Fruit fly (Drosophila melanogaster) whole organism, pupa: ENCODE results near the gene CG3368.

Experiments
- CG10348 ChIP-seq: fragments of 200-800 bp; sonication (Bioruptor generic); IDR thresholded peaks from 2 replicates; pipeline ENCODE4 v1.3.6; 2022; ENCODE audit warnings: missing biosample characterization, missing genetic modification characterization
- CG12605 ChIP-seq: fragments of 200-800 bp; sonication (Bioruptor generic); IDR thresholded peaks from 2 replicates; pipeline ENCODE4 v1.3.6; 2022; ENCODE audit warnings: missing biosample characterization, missing genetic modification characterization
- CG13204 ChIP-seq: fragments of 200-800 bp; sonication (Bioruptor generic); optimal IDR thresholded peaks from 2 replicates; lab custom pipeline; 2018; ENCODE audit warnings: missing biosample characterization, mild to moderate bottlenecking, missing genetic modification characterization, moderate library complexity
- CG14655 ChIP-seq: fragments of 200-800 bp; sonication (Bioruptor generic); optimal IDR thresholded peaks from 3 replicates; lab custom pipeline; 2017; ENCODE audit warnings: mild to moderate bottlenecking, missing biosample characterization, missing genetic modification reagents, missing genetic modification characterization
- CG15710 ChIP-seq: fragments of 200-800 bp; sonication (Bioruptor generic); optimal IDR thresholded peaks from 2 replicates; lab custom pipeline; 2018; ENCODE audit warnings: missing biosample characterization, mild to moderate bottlenecking, missing genetic modification characterization, moderate library complexity
- CG17806 ChIP-seq: fragments of 200-800 bp; sonication (Bioruptor generic); optimal IDR thresholded peaks from 2 replicates; lab custom pipeline; 2018; ENCODE audit warnings: missing biosample characterization, mild to moderate bottlenecking, missing genetic modification characterization, moderate library complexity
- CG32121 ChIP-seq: fragments of 200-800 bp; sonication (Bioruptor generic); IDR thresholded peaks from 2 replicates; pipeline ENCODE4 v1.3.6; 2022; ENCODE audit warnings: missing biosample characterization, missing genetic modification characterization
- CG34367 ChIP-seq: fragments of 200-800 bp; sonication (Bioruptor generic); optimal IDR thresholded peaks from 2 replicates; lab custom pipeline; 2018; ENCODE audit warnings: missing biosample characterization, mild to moderate bottlenecking, missing genetic modification characterization
- CG4496 ChIP-seq: fragments of 200-800 bp; sonication (Bioruptor generic); IDR thresholded peaks from 3 replicates; pipeline ENCODE4 v1.3.6; 2022; ENCODE audit warnings: missing biosample characterization, missing genetic modification characterization
- CG8159 ChIP-seq: fragments of 200-800 bp; sonication (Bioruptor generic); optimal IDR thresholded peaks from 3 replicates; lab custom pipeline; 2018; ENCODE audit warnings: missing biosample characterization, mild to moderate bottlenecking, missing genetic modification characterization, moderate library complexity
- CG8301 ChIP-seq: fragments of 200-800 bp; sonication (Bioruptor generic); optimal IDR thresholded peaks from 2 replicates; lab custom pipeline; 2018; ENCODE audit warnings: missing biosample characterization, mild to moderate bottlenecking, missing genetic modification characterization
- CG9948 ChIP-seq: fragments of 200-800 bp; sonication (Bioruptor generic); optimal IDR thresholded peaks from 2 replicates; lab custom pipeline; 2018; ENCODE audit warnings: missing biosample characterization, mild to moderate bottlenecking, missing genetic modification characterization, moderate library complexity
- D1 ChIP-seq: fragments of 200-800 bp; sonication (Bioruptor generic); optimal IDR thresholded peaks from 2 replicates; lab custom pipeline; 2018; ENCODE audit warnings: missing biosample characterization, mild to moderate bottlenecking, missing genetic modification characterization, moderate library complexity
- EcR ChIP-seq: fragments of 200-800 bp; sonication (Bioruptor generic); optimal IDR thresholded peaks from 3 replicates; lab custom pipeline; 2019; ENCODE audit warnings: missing biosample characterization, missing genetic modification characterization, mild to moderate bottlenecking, moderate library complexity, missing genetic modification reagents
- Ets98B ChIP-seq: fragments of 200-800 bp; sonication (Bioruptor generic); IDR thresholded peaks from 2 replicates; pipeline ENCODE4 v1.3.6; 2022; ENCODE audit warnings: missing biosample characterization, missing genetic modification characterization
- Pif1A ChIP-seq: fragments of 200-800 bp; sonication (Bioruptor generic); optimal IDR thresholded peaks from 3 replicates; lab custom pipeline; 2016; ENCODE audit warnings: missing biosample characterization, missing genetic modification characterization
- Pif1B ChIP-seq: fragments of 200-800 bp; sonication (Bioruptor generic); optimal IDR thresholded peaks from 3 replicates; lab custom pipeline; 2016; ENCODE audit warnings: missing biosample characterization, missing genetic modification characterization
- Snoo ChIP-seq: fragments of 200-800 bp; sonication (Bioruptor generic); optimal IDR thresholded peaks from 3 replicates; lab custom pipeline; 2017; ENCODE audit warnings: missing biosample characterization, mild to moderate bottlenecking, missing genetic modification characterization, inconsistent platforms
- fd96Ca ChIP-seq: fragments of 200-800 bp; sonication (Bioruptor generic); IDR thresholded peaks from 3 replicates; pipeline ENCODE4 v1.3.6; 2022; ENCODE audit warnings: missing biosample characterization, missing genetic modification characterization
- gl ChIP-seq: fragments of 200-800 bp; sonication (Bioruptor generic); optimal IDR thresholded peaks from 2 replicates; lab custom pipeline; 2018; ENCODE audit warnings: missing biosample characterization, mild to moderate bottlenecking, missing genetic modification characterization
- rn ChIP-seq: fragments of 200-800 bp; sonication (Bioruptor generic); IDR thresholded peaks from 2 replicates; pipeline ENCODE4 v1.3.6; 2022; ENCODE audit warnings: missing biosample characterization, missing genetic modification characterization

CG3368 gene

DNA sequence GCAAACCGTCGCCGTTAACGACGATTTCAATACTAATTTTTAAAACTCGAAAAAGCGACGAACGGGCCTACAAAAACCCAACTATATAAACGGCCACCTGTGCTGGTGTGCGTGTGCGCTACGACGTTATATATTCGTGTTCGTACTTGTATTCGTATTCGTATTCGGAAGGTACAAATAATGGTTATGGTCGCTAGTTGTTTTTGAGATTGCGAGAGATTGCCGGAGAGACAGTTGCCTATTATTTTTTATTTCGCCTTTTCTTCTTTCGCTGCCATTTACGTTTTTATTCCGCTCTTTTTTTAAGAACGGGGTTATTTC, 1.8 kb upstream of the CG3368 start:
- TF ChIP-seq CG12605: no peak
- no peak for TF ChIP-seq CG4496 (GFP tag; lab: Robert Waterston, UW)

DNA sequence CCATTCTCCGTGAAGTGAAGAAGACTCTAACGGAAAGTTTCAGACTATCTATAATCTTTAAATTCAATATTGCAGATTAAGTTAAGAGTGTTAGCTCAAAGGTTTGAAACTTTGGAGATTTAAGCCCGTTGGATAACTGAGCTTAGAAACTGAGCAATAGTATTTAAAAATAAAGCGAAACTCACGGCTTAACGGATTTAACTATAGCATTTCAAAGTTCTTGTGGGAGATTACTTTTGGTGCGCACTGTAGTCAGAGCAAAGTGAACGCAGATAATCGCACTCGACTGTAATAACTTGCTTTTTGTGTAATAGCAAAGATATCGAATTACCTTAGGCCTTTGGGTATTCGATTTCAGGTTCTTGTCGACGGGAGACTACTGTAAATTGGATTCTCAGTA, 1.3 kb upstream of the CG3368 start, which contains the start of gene mrt:
Gene mrt (minus strand): TSS at position 376 of the 400 bp plus-strand sequence.
- TF ChIP-seq fd96Ca (GFP tag; lab: Robert Waterston, UW) (peak; percentile 67), CG4496 (GFP tag; lab: Robert Waterston, UW) (0 out of 3 replicates have a peak, but pooled peaks have one; percentile 35), Ets98B (GFP tag; lab: Robert Waterston, UW) (peak; percentile 41), CG32121 (peak; percentile 61; the same call in 1 of the 2 replicates), CG14655 (peak; percentile 61), Pif1B (GFP tag; lab: Kevin White, UChicago) (peak; percentile 32), Pif1A (GFP tag; lab: Kevin White, UChicago) (peak; percentile 71), gl (tag; lab: Kevin White, UChicago) (no peak), CG8159 (tag; lab: Kevin White, UChicago) (peak; percentile 56), CG10348 (GFP tag; lab: Robert Waterston, UW) (no peak), CG15710 (tag; lab: Kevin White, UChicago) (peak; percentile 58), CG8301 (tag; lab: Kevin White, UChicago) (peak; percentile 50), CG34367 (tag; lab: Kevin White, UChicago) (peak; percentile 26), D1 (tag; lab: Kevin White, UChicago) (no peak), Snoo (tag; lab: Kevin White, UChicago) (peak; percentile 19), CG17806 (tag; lab: Kevin White, UChicago) (peak; percentile 36), CG9948 (peak; percentile 53), CG12605 (no peak), EcR (GFP tag; lab: Kevin White, UChicago) (no peak), CG13204 (no peak), rn (no peak)
- TF ChIP-seq, all 21 proteins: peak for 14

- peak; percentile 75 for TF ChIP-seq fd96Ca (GFP tag; lab: Robert Waterston, UW)
- peak; percentile 60 for TF ChIP-seq CG17806 (tag; lab: Kevin White, UChicago)
- TF ChIP-seq CG32121: peak; percentile 78
- TF ChIP-seq CG8159 (tag; lab: Kevin White, UChicago): peak; percentile 62
- peak; percentile 42; the same call in 1 of the 2 replicates for TF ChIP-seq CG12605
- peak; percentile 65 for TF ChIP-seq Pif1A (GFP tag; lab: Kevin White, UChicago)
- TF ChIP-seq EcR (GFP tag; lab: Kevin White, UChicago): peak; percentile 66
- peak; percentile 65 for TF ChIP-seq Snoo (tag; lab: Kevin White, UChicago)
- peak; percentile 67 for TF ChIP-seq CG8301 (tag; lab: Kevin White, UChicago)
- TF ChIP-seq CG4496 (GFP tag; lab: Robert Waterston, UW): peak; percentile 83
- TF ChIP-seq CG13204: no peak
- peak; percentile 36 for TF ChIP-seq Pif1B (GFP tag; lab: Kevin White, UChicago)
- TF ChIP-seq rn: peak; percentile 45; the same call in 1 of the 2 replicates
- TF ChIP-seq D1 (tag; lab: Kevin White, UChicago): no peak
- peak; percentile 53 for TF ChIP-seq CG34367 (tag; lab: Kevin White, UChicago)
- TF ChIP-seq CG9948: peak; percentile 62
- TF ChIP-seq CG14655: peak; percentile 69
- TF ChIP-seq Ets98B (GFP tag; lab: Robert Waterston, UW): peak; percentile 80
- no peak for TF ChIP-seq CG10348 (GFP tag; lab: Robert Waterston, UW)
- TF ChIP-seq CG15710 (tag; lab: Kevin White, UChicago): peak; percentile 67
- TF ChIP-seq gl (tag; lab: Kevin White, UChicago): peak; percentile 43
Measured at dm6 chr3R:27288202-27289135, 4.9 kb downstream of the CG3368 start, which contains the start of the genes bigmax and Hmu. Gene bigmax, minus strand, starts transcription at chr3R:27288526. Gene Hmu, plus strand, starts transcription at chr3R:27288769.

dm6 chr3R:27289638-27290037, 6.1 kb downstream of the CG3368 start:
- no peak for TF ChIP-seq CG10348 (GFP tag; lab: Robert Waterston, UW)
- no peak for TF ChIP-seq CG13204
- TF ChIP-seq CG8159 (tag; lab: Kevin White, UChicago): no peak
- no peak for TF ChIP-seq CG32121
- TF ChIP-seq gl (tag; lab: Kevin White, UChicago): no peak
- 0 out of 3 replicates have a peak, but pooled peaks have one; percentile 41 for TF ChIP-seq fd96Ca (GFP tag; lab: Robert Waterston, UW)
- TF ChIP-seq Pif1A (GFP tag; lab: Kevin White, UChicago): peak; percentile 40
- peak; percentile 76; the same call in 2 of the 3 replicates for TF ChIP-seq CG4496 (GFP tag; lab: Robert Waterston, UW)
- TF ChIP-seq CG14655: peak; percentile 75
- peak; percentile 16 for TF ChIP-seq CG9948
- TF ChIP-seq CG12605: peak; percentile 43; the same call in 1 of the 2 replicates
- peak; percentile 80 for TF ChIP-seq CG8301 (tag; lab: Kevin White, UChicago)
- TF ChIP-seq D1 (tag; lab: Kevin White, UChicago): no peak
- TF ChIP-seq Ets98B (GFP tag; lab: Robert Waterston, UW): peak; percentile 55; the same call in 1 of the 2 replicates
- peak; percentile 32 for TF ChIP-seq Pif1B (GFP tag; lab: Kevin White, UChicago)
- no peak for TF ChIP-seq rn
- TF ChIP-seq CG17806 (tag; lab: Kevin White, UChicago): no peak
- TF ChIP-seq CG15710 (tag; lab: Kevin White, UChicago): no peak
- no peak for TF ChIP-seq CG34367 (tag; lab: Kevin White, UChicago)
- no peak for TF ChIP-seq Snoo (tag; lab: Kevin White, UChicago)
- no peak for TF ChIP-seq EcR (GFP tag; lab: Kevin White, UChicago)
- TF ChIP-seq, all 21 proteins: peak for 9
